Fruit fly (Drosophila melanogaster) whole organism, embryonic: ENCODE measurements around the gene Cbl.

Experiments
- Abd-B ChIP-seq: fragments of 200-800 bp; sonication (Bioruptor generic); optimal IDR thresholded peaks from 2 replicates; lab custom pipeline; 2018; ENCODE audit warnings: missing biosample characterization, mild to moderate bottlenecking, missing genetic modification characterization, moderate library complexity
- Atf3 ChIP-seq: fragments of 200-800 bp; sonication (Bioruptor generic); optimal IDR thresholded peaks from 3 replicates; lab custom pipeline; 2016; ENCODE audit warnings: missing biosample characterization, missing genetic modification characterization
- Awh ChIP-seq: fragments of 200-800 bp; sonication (Bioruptor generic); IDR thresholded peaks from 2 replicates; pipeline ENCODE4, ENCODE4 v1.3.6; 2022; ENCODE audit warnings: missing biosample characterization, missing genetic modification characterization
- CG11560 ChIP-seq: fragments of 200-800 bp; sonication (Bioruptor generic); IDR thresholded peaks from 3 replicates; pipeline ENCODE4 v1.3.6; 2022; ENCODE audit warnings: missing biosample characterization, missing genetic modification characterization
- CG11696 ChIP-seq: fragments of 200-800 bp; sonication (Bioruptor generic); IDR thresholded peaks from 2 replicates; pipeline ENCODE4 v1.3.6; 2022; ENCODE audit warnings: missing biosample characterization, missing genetic modification characterization
- CG1233 ChIP-seq: fragments of 200-800 bp; sonication (Bioruptor generic); optimal IDR thresholded peaks from 4 replicates; lab custom pipeline; 2018; ENCODE audit warnings: missing biosample characterization, mild to moderate bottlenecking, missing genetic modification characterization
- CG13287 ChIP-seq: fragments of 200-800 bp; sonication (Bioruptor generic); IDR thresholded peaks from 2 replicates; pipeline ENCODE4 v1.3.6; 2022; ENCODE audit warnings: missing biosample characterization, missing genetic modification characterization; ENCODE audit not compliant: partially characterized antibody
- CG14050 ChIP-seq: fragments of 200-800 bp; sonication (Bioruptor generic); IDR thresholded peaks from 3 replicates; pipeline ENCODE4 v1.3.6; 2022; ENCODE audit warnings: missing biosample characterization, missing genetic modification characterization
- CG14965 ChIP-seq: fragments of 200-800 bp; sonication (Bioruptor generic); optimal IDR thresholded peaks from 2 replicates; lab custom pipeline; 2016; ENCODE audit warnings: missing biosample characterization, missing genetic modification characterization, borderline replicate concordance
- CG15696 ChIP-seq: fragments of 200-800 bp; sonication (Bioruptor generic); optimal IDR thresholded peaks from 2 replicates; lab custom pipeline; 2019; ENCODE audit warnings: missing biosample characterization, mild to moderate bottlenecking, missing genetic modification characterization, moderate library complexity
- CG17361 ChIP-seq: fragments of 200-800 bp; sonication (Bioruptor generic); IDR thresholded peaks from 3 replicates; pipeline ENCODE4 v1.3.6; 2022; ENCODE audit warnings: missing biosample characterization, missing genetic modification characterization
- CG2129 ChIP-seq: fragments of 200-800 bp; sonication (Bioruptor generic); IDR thresholded peaks from 2 replicates; pipeline ENCODE4 v1.3.6; 2022; ENCODE audit warnings: missing biosample characterization, missing genetic modification characterization; ENCODE audit not compliant: partially characterized antibody
- CG30403 ChIP-seq: fragments of 200-800 bp; sonication (Bioruptor generic); optimal IDR thresholded peaks from 3 replicates; lab custom pipeline; 2016; ENCODE audit warnings: missing biosample characterization, missing genetic modification characterization
- CG33213 ChIP-seq: fragments of 200-800 bp; sonication (Bioruptor generic); optimal IDR thresholded peaks from 3 replicates; lab custom pipeline; 2016; ENCODE audit warnings: missing biosample characterization, missing genetic modification characterization
- CG34376 ChIP-seq: fragments of 200-800 bp; sonication (Bioruptor generic); optimal IDR thresholded peaks from 2 replicates; lab custom pipeline; 2018; ENCODE audit warnings: missing biosample characterization, mild to moderate bottlenecking, missing genetic modification characterization
- CG4360 ChIP-seq: fragments of 200-800 bp; sonication (Bioruptor generic); IDR thresholded peaks from 2 replicates; pipeline ENCODE4 v1.3.6; 2022; ENCODE audit warnings: missing biosample characterization, missing genetic modification characterization
- CG5180 ChIP-seq: fragments of 200-800 bp; sonication (Bioruptor generic); optimal IDR thresholded peaks from 3 replicates; lab custom pipeline; 2017; ENCODE audit warnings: missing biosample characterization, missing genetic modification characterization, mild to moderate bottlenecking, moderate library complexity, missing genetic modification reagents
- CG6254 ChIP-seq: fragments of 200-800 bp; sonication (Bioruptor generic); optimal IDR thresholded peaks from 3 replicates; lab custom pipeline; 2017; ENCODE audit warnings: mild to moderate bottlenecking, missing biosample characterization, missing genetic modification reagents, missing genetic modification characterization
- CG6854 ChIP-seq: fragments of 200-800 bp; sonication (Bioruptor generic); optimal IDR thresholded peaks from 3 replicates; lab custom pipeline; 2017; ENCODE audit warnings: missing biosample characterization, mild to moderate bottlenecking, missing genetic modification characterization
- CG7963 ChIP-seq: fragments of 200-800 bp; sonication (Bioruptor generic); IDR thresholded peaks from 3 replicates; pipeline ENCODE4 v1.3.6; 2022; ENCODE audit warnings: missing biosample characterization, missing genetic modification characterization; ENCODE audit not compliant: partially characterized antibody
- CG8765 ChIP-seq: fragments of 200-800 bp; sonication (Bioruptor generic); IDR thresholded peaks from 2 replicates; pipeline ENCODE4 v1.3.6; 2022; ENCODE audit warnings: missing biosample characterization, missing genetic modification characterization
- CG9932 ChIP-seq: fragments of 200-800 bp; sonication (Bioruptor generic); IDR thresholded peaks from 2 replicates; pipeline ENCODE4 v1.3.6; 2022; ENCODE audit warnings: missing biosample characterization, missing genetic modification characterization
- Dbx ChIP-seq: fragments of 200-800 bp; sonication (Bioruptor generic); IDR thresholded peaks from 3 replicates; pipeline ENCODE4 v1.3.6; 2022; ENCODE audit warnings: missing biosample characterization, missing genetic modification characterization
- Doc2 ChIP-seq: fragments of 200-800 bp; sonication (Bioruptor generic); IDR thresholded peaks from 2 replicates; pipeline ENCODE4 v1.3.6; 2022; ENCODE audit warnings: missing biosample characterization, missing genetic modification characterization
- E2f2 ChIP-seq: fragments of 200-800 bp; sonication (Bioruptor generic); IDR thresholded peaks from 2 replicates; pipeline ENCODE4 v1.3.6; 2022; ENCODE audit warnings: missing biosample characterization, missing genetic modification characterization
- Eip74EF ChIP-seq, 2 experiments: fragments of 200-800 bp in 1 of 2; fragments of >200 bp in 1 of 2; sonication (Bioruptor generic) in 1 of 2; optimal IDR thresholded peaks; 2 replicates each; lab custom pipeline; 2017 to 2019; ENCODE audit warnings: missing biosample characterization in 2 of 2, missing genetic modification characterization in 2 of 2, mild to moderate bottlenecking in 1 of 2, moderate library complexity in 1 of 2
- Fer1 ChIP-seq: fragments of 200-800 bp; sonication (Bioruptor generic); optimal IDR thresholded peaks from 2 replicates; lab custom pipeline; 2017; ENCODE audit warnings: missing biosample characterization, mild to moderate bottlenecking, missing genetic modification characterization
- Hsf ChIP-seq: fragments of 200-800 bp; sonication (Bioruptor generic); optimal IDR thresholded peaks from 3 replicates; lab custom pipeline; 2016; ENCODE audit warnings: missing biosample characterization, missing genetic modification characterization
- Lhr ChIP-seq: fragments of 200-800 bp; sonication (Bioruptor generic); optimal IDR thresholded peaks from 3 replicates; lab custom pipeline; 2017; ENCODE audit warnings: mild to moderate bottlenecking, missing biosample characterization, missing genetic modification reagents, missing genetic modification characterization
- MBD-R2 ChIP-seq: fragments of 200-800 bp; sonication (Bioruptor generic); IDR thresholded peaks from 2 replicates; pipeline ENCODE4 v1.3.6; 2022; ENCODE audit warnings: missing biosample characterization, missing genetic modification characterization
- Med ChIP-seq: fragments of 200-800 bp; sonication (Bioruptor generic); peaks from one replicate; lab custom pipeline; 2016; ENCODE audit warnings: missing biosample characterization, missing genetic modification characterization, mild to moderate bottlenecking, inconsistent platforms, moderate library complexity
- Nf-YC ChIP-seq: fragments of 200-800 bp; optimal IDR thresholded peaks from 3 replicates; lab custom pipeline; 2019; ENCODE audit warnings: missing biosample characterization, mild to moderate bottlenecking, missing genetic modification characterization, moderate library complexity
- Opbp ChIP-seq: fragments of 200-800 bp; sonication (Bioruptor generic); IDR thresholded peaks from 3 replicates; pipeline ENCODE4 v1.3.6; 2022; ENCODE audit warnings: missing biosample characterization, missing genetic modification characterization; ENCODE audit not compliant: partially characterized antibody
- Trl ChIP-seq, 3 experiments: fragments of >200 bp in 2 of 3; fragments of 200-800 bp in 1 of 3; sonication (Bioruptor generic) in 1 of 3; optimal IDR thresholded peaks; 2 replicates in 1 of 3; 3 replicates in 2 of 3; lab custom pipeline; 2016 to 2017; ENCODE audit warnings: missing biosample characterization in 1 of 3, missing genetic modification characterization in 1 of 3
- ac ChIP-seq: fragments of 200-800 bp; sonication (Bioruptor generic); optimal IDR thresholded peaks from 3 replicates; lab custom pipeline; 2017; ENCODE audit warnings: missing biosample characterization, mild to moderate bottlenecking, missing genetic modification characterization
- ara ChIP-seq: fragments of 200-800 bp; sonication (Bioruptor generic); IDR thresholded peaks from 2 replicates; pipeline ENCODE4 v1.3.6; 2022; ENCODE audit warnings: missing biosample characterization, missing genetic modification characterization
- ftz-f1 ChIP-seq: fragments of 200-800 bp; sonication (Bioruptor generic); optimal IDR thresholded peaks from 2 replicates; lab custom pipeline; 2016; ENCODE audit warnings: missing biosample characterization, missing genetic modification characterization
- grau ChIP-seq: fragments of 200-800 bp; optimal IDR thresholded peaks from 3 replicates; lab custom pipeline; 2019; ENCODE audit warnings: missing biosample characterization, mild to moderate bottlenecking, missing genetic modification characterization, moderate library complexity
- hbn ChIP-seq: fragments of 200-800 bp; sonication (Bioruptor generic); IDR thresholded peaks from 2 replicates; pipeline ENCODE4 v1.3.6; 2022; ENCODE audit warnings: missing biosample characterization, missing genetic modification characterization; ENCODE audit not compliant: partially characterized antibody
- inv ChIP-seq: fragments of 200-800 bp; sonication (Bioruptor generic); IDR thresholded peaks from 2 replicates; pipeline ENCODE4 v1.3.6; 2022; ENCODE audit warnings: missing biosample characterization, missing genetic modification characterization; ENCODE audit not compliant: partially characterized antibody
- kah ChIP-seq: fragments of 200-800 bp; sonication (Bioruptor generic); optimal IDR thresholded peaks from 2 replicates; lab custom pipeline; 2018; ENCODE audit warnings: missing biosample characterization, mild to moderate bottlenecking, missing genetic modification characterization
- knrl ChIP-seq: fragments of 200-800 bp; sonication (Bioruptor generic); IDR thresholded peaks from 3 replicates; pipeline ENCODE4 v1.3.6; 2022; ENCODE audit warnings: missing biosample characterization, missing genetic modification characterization; ENCODE audit not compliant: partially characterized antibody
- nerfin-1 ChIP-seq: fragments of 200-800 bp; sonication (Bioruptor generic); optimal IDR thresholded peaks from 3 replicates; lab custom pipeline; 2019; ENCODE audit warnings: missing biosample characterization, mild to moderate bottlenecking, missing genetic modification characterization, moderate library complexity
- phol ChIP-seq: fragments of 200-800 bp; sonication (Bioruptor generic); optimal IDR thresholded peaks from 3 replicates; lab custom pipeline; 2018; ENCODE audit warnings: missing biosample characterization, mild to moderate bottlenecking, missing genetic modification characterization, moderate library complexity
- sob ChIP-seq: fragments of 200-800 bp; sonication (Bioruptor generic); IDR thresholded peaks from 2 replicates; pipeline ENCODE4 v1.3.6; 2022; ENCODE audit warnings: missing biosample characterization, missing genetic modification characterization
- zen2 ChIP-seq: fragments of 200-800 bp; sonication (Bioruptor generic); IDR thresholded peaks from 3 replicates; pipeline ENCODE4 v1.3.6; 2022; ENCODE audit warnings: missing biosample characterization, missing genetic modification characterization; ENCODE audit not compliant: partially characterized antibody

The Cbl gene

dm6 chr3L:8449202-8449799 is 24.5 kb downstream of the Cbl start, which contains the start of gene CG6983 (continued):
- TF ChIP-seq CG14050 (GFP tag; lab: Robert Waterston, UW) (no peak), Doc2 (GFP tag; lab: Robert Waterston, UW) (no peak), Lhr (GFP tag; lab: Kevin White, UChicago) (peak; percentile 20), CG5180 (GFP tag; lab: Kevin White, UChicago) (no peak), Nf-YC (no peak), CG13287 (GFP tag; lab: Robert Waterston, UW) (peak; percentile 85), Trl (optimal IDR thresholded peaks at IDR 0.05; lab: Kevin White, UChicago) (no peak), Trl (GFP tag; optimal IDR thresholded peaks at IDR 0.05; lab: Kevin White, UChicago) (no peak), CG2129 (GFP tag; lab: Robert Waterston, UW) (peak; percentile 30; the same call in 1 of the 2 replicates), CG11696 (GFP tag; lab: Robert Waterston, UW) (no peak), CG11560 (tag; lab: Robert Waterston, UW) (no peak), CG1233 (GFP tag; lab: Kevin White, UChicago) (no peak), inv (GFP tag; lab: Robert Waterston, UW) (peak; percentile 76), Eip74EF (GFP tag; optimal IDR thresholded peaks at IDR 0.05; lab: Kevin White, UChicago) (no peak), knrl (GFP tag; lab: Robert Waterston, UW) (peak; percentile 76), CG17361 (GFP tag; lab: Robert Waterston, UW) (0 out of 3 replicates have a peak, but pooled peaks have one; percentile 22), CG7963 (GFP tag; lab: Robert Waterston, UW) (no peak), Atf3 (no peak), Opbp (GFP tag; lab: Robert Waterston, UW) (peak; percentile 88), CG8765 (no peak), ac (GFP tag; lab: Kevin White, UChicago) (no peak), kah (no peak)
- TF ChIP-seq, all 482 proteins: peak for 71

dm6 chr3L:8449800-8450690 is 25.3 kb downstream of the Cbl start, which contains the start of gene Gug:
Gene Gug (plus strand): TSS chr3L:8449922.
- TF ChIP-seq CG34376 (GFP tag; lab: Kevin White, UChicago) (peak; percentile 6), CG30403 (no peak), CG6254 (GFP tag; lab: Kevin White, UChicago) (no peak), E2f2 (GFP tag; lab: Robert Waterston, UW) (no peak), grau (peak; percentile 4), Hsf (GFP tag; lab: Kevin White, UChicago) (no peak), ara (GFP tag; lab: Robert Waterston, UW) (0 out of 2 replicates have a peak, but pooled peaks have one; percentile 40), phol (tag; lab: Kevin White, UChicago) (peak; percentile 98), CG9932 (GFP tag; lab: Robert Waterston, UW) (peak; percentile 12), CG33213 (peak; percentile 32), Awh (GFP tag; lab: Robert Waterston, UW) (peak; percentile 14; the same call in 1 of the 2 replicates), hbn (GFP tag; lab: Robert Waterston, UW) (no peak), Abd-B (GFP tag; lab: Kevin White, UChicago) (peak; percentile 79), Dbx (GFP tag; lab: Robert Waterston, UW) (peak; percentile 13; the same call in 1 of the 3 replicates), zen2 (GFP tag; lab: Robert Waterston, UW) (no peak), ftz-f1 (GFP tag; lab: Kevin White, UChicago) (no peak), Med (GFP tag; lab: Kevin White, UChicago) (peak; percentile 76), CG4360 (GFP tag; lab: Robert Waterston, UW) (peak; percentile 85), MBD-R2 (GFP tag; lab: Robert Waterston, UW) (peak; percentile 16), CG6854 (GFP tag; lab: Kevin White, UChicago) (peak; percentile 3), CG14965 (no peak), CG15696 (tag; lab: Kevin White, UChicago) (no peak), Fer1 (GFP tag; lab: Kevin White, UChicago) (peak; percentile 62), nerfin-1 (tag; lab: Kevin White, UChicago) (peak; percentile 31), sob (GFP tag; lab: Robert Waterston, UW) (peak; percentile 24; the same call in 1 of the 2 replicates)
